Worm (Caenorhabditis elegans): ENCODE results near the gene F39F10.5.

The F39F10.5 gene

ce11 chrX:16931255-16932023 lies 17.9 kb upstream of the F39F10.5 start (continued):
- TF ChIP-seq ceh-79 (tag; optimal IDR thresholded peaks at IDR 0.05): no peak
- no peak for TF ChIP-seq mel-28 (tag; optimal IDR thresholded peaks at IDR 0.05; ENCODE audit: borderline replicate concordance)
- TF ChIP-seq ztf-18 (tag; optimal IDR thresholded peaks at IDR 0.05): no peak
- peak; percentile 76 for TF ChIP-seq egl-18 (GFP tag; IDR thresholded peaks at IDR 0.05)
- peak; percentile 34; the same call in 1 of the 2 replicates for TF ChIP-seq attf-3 (GFP tag; conservative IDR thresholded peaks at IDR 0.05)
- peak; percentile 37 for TF ChIP-seq chd-7 (tag; optimal IDR thresholded peaks at IDR 0.05)
- no peak for TF ChIP-seq ceh-91 (GFP tag; IDR thresholded peaks at IDR 0.05)
- TF ChIP-seq ztf-22 (GFP tag; optimal IDR thresholded peaks at IDR 0.05): no peak
- no peak for TF ChIP-seq lsy-27 (tag; optimal IDR thresholded peaks at IDR 0.05; ENCODE audit: borderline replicate concordance, insufficient read depth)
- no peak for TF ChIP-seq tbx-9 (tag; optimal IDR thresholded peaks at IDR 0.05; ENCODE audit: borderline replicate concordance)
- peak; percentile 52; the same call in 1 of the 2 replicates for TF ChIP-seq hsf-1 (GFP tag; IDR thresholded peaks at IDR 0.05)
- TF ChIP-seq rcor-1 (GFP tag; IDR thresholded peaks at IDR 0.05): peak; percentile 35; the same call in 1 of the 2 replicates
- peak; percentile 88; the same call in 1 of the 2 replicates for TF ChIP-seq nhr-120 (GFP tag; IDR thresholded peaks at IDR 0.05)
- TF ChIP-seq F10E7.11 (tag; optimal IDR thresholded peaks at IDR 0.05): peak; percentile 53
- no peak for TF ChIP-seq dpff-1 (tag; optimal IDR thresholded peaks at IDR 0.05)
- no peak for TF ChIP-seq mxl-1 (tag; optimal IDR thresholded peaks at IDR 0.05)
- no peak for TF ChIP-seq nfya-1 (tag; optimal IDR thresholded peaks at IDR 0.05; ENCODE audit: borderline replicate concordance, insufficient read depth)
- TF ChIP-seq sptf-2 (GFP tag; optimal IDR thresholded peaks at IDR 0.05): no peak
- TF ChIP-seq gei-17 (GFP tag; optimal IDR thresholded peaks at IDR 0.05): peak; percentile 47
- TF ChIP-seq let-607 (tag; optimal IDR thresholded peaks at IDR 0.05): no peak
- TF ChIP-seq somi-1 (GFP tag; optimal IDR thresholded peaks at IDR 0.05): peak; percentile 48
- peak; percentile 77 for TF ChIP-seq nfya-2 (GFP tag; IDR thresholded peaks at IDR 0.05)
- TF ChIP-seq ztf-26 (tag; optimal IDR thresholded peaks at IDR 0.05): peak; percentile 73
- no peak for TF ChIP-seq sea-2 (GFP tag; IDR thresholded peaks at IDR 0.05)
- TF ChIP-seq ceh-40 (GFP tag; IDR thresholded peaks at IDR 0.05): peak; percentile 77
- TF ChIP-seq ekl-4 (GFP tag; IDR thresholded peaks at IDR 0.05): 0 out of 2 replicates have a peak, but pooled peaks have one; percentile 58
- peak; percentile 66 for TF ChIP-seq Y79H2A.3 (GFP tag; conservative IDR thresholded peaks at IDR 0.05)
- TF ChIP-seq cebp-1 (GFP tag; IDR thresholded peaks at IDR 0.05): peak; percentile 38
- no peak for TF ChIP-seq cebp-1 (tag; optimal IDR thresholded peaks at IDR 0.05)
- no peak for TF ChIP-seq F55B11.4 (tag; optimal IDR thresholded peaks at IDR 0.05; ENCODE audit: borderline replicate concordance, insufficient read depth)
- TF ChIP-seq attf-6 (GFP tag; IDR thresholded peaks at IDR 0.05): peak; percentile 19; the same call in 1 of the 2 replicates
- peak; percentile 65 for TF ChIP-seq lin-26 (GFP tag; IDR thresholded peaks at IDR 0.05)
- TF ChIP-seq bed-2 (GFP tag; IDR thresholded peaks at IDR 0.05): no peak
- no peak for TF ChIP-seq F22D6.2 (tag; optimal IDR thresholded peaks at IDR 0.05)
- TF ChIP-seq unc-130 (GFP tag; optimal IDR thresholded peaks at IDR 0.05): no peak
- TF ChIP-seq mcd-1 (GFP tag; IDR thresholded peaks at IDR 0.05): no peak; the same call in 1 of the 2 replicates
- TF ChIP-seq B0035.1 (tag; optimal IDR thresholded peaks at IDR 0.05): peak; percentile 44
- no peak for TF ChIP-seq T07F8.4 (tag; optimal IDR thresholded peaks at IDR 0.05)
- no peak for TF ChIP-seq zfh-2 (GFP tag; conservative IDR thresholded peaks at IDR 0.05)
- peak; percentile 5; the same call in 1 of the 2 replicates for TF ChIP-seq F33H1.4 (GFP tag; IDR thresholded peaks at IDR 0.05)
- TF ChIP-seq attf-5 (GFP tag; optimal IDR thresholded peaks at IDR 0.05): no peak
- no peak for TF ChIP-seq lag-1 (GFP tag; IDR thresholded peaks at IDR 0.05)
- TF ChIP-seq lin-54 (GFP tag; optimal IDR thresholded peaks at IDR 0.05): peak; percentile 31
- peak in 2 of 3 experiments; percentile 59 to 66 for TF ChIP-seq lin-35 (GFP tag; optimal IDR thresholded peaks at IDR 0.05)
- peak; percentile 70 for TF ChIP-seq zim-3 (tag; optimal IDR thresholded peaks at IDR 0.05)
- TF ChIP-seq snpc-3.4 (tag; optimal IDR thresholded peaks at IDR 0.05): no peak
